Worm (Caenorhabditis elegans): ENCODE data around the gene arc-1.

DNA sequence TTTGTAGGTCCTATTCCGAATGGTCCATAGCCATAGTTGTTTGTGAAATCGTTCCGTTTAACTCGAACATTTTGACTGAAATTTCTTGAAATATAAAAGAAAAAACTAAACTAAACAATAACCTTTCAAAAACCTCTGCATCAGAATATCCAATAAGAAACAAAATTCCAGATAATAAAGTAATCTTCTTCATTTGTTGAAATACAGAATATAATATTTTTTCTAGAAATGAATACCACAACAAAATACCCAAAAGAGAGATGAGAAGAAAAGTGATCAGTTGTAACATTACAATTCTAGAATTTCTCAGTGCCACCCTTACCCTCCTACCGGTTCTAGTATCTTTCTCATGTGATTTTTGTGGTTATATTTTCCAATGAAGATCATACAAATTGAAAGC is 21.1 kb upstream of the arc-1 start, which contains the start of gene ZK1307.2:
- TF ChIP-seq K12H6.12 (tag; optimal IDR thresholded peaks at IDR 0.05) (no peak), snpc-4 (GFP tag; optimal IDR thresholded peaks at IDR 0.05) (no peak), snpc-4 (tag; optimal IDR thresholded peaks at IDR 0.05) (no peak), pha-4 (tag; optimal IDR thresholded peaks at IDR 0.05) (no peak), ztf-18 (tag; optimal IDR thresholded peaks at IDR 0.05) (no peak), snpc-1.1 (tag; optimal IDR thresholded peaks at IDR 0.05; ENCODE audit: insufficient read depth) (no peak), ama-1 (optimal IDR thresholded peaks at IDR 0.05) (no peak), ama-1 (GFP tag; optimal IDR thresholded peaks at IDR 0.05) (no peak), ceh-40 (GFP tag; IDR thresholded peaks at IDR 0.05) (no peak), cebp-2 (GFP tag; IDR thresholded peaks at IDR 0.05) (no peak), sdz-38 (tag; optimal IDR thresholded peaks at IDR 0.05) (no peak), mxl-1 (tag; optimal IDR thresholded peaks at IDR 0.05) (no peak), lin-35 (GFP tag; optimal IDR thresholded peaks at IDR 0.05) (no peak)

All from whole organism, young adult.